Fruit fly (Drosophila melanogaster) whole organism, prepupa: ENCODE results near the gene CG14811.

Experiments
- CG11762 ChIP-seq: fragments of 200-800 bp; sonication (Bioruptor generic); optimal IDR thresholded peaks from 3 replicates; lab custom pipeline; 2016; ENCODE audit warnings: missing biosample characterization, missing genetic modification characterization; ENCODE audit not compliant: insufficient read depth
- CG16779 ChIP-seq: fragments of 200-800 bp; sonication (Bioruptor generic); optimal IDR thresholded peaks from 3 replicates; lab custom pipeline; 2017; ENCODE audit warnings: missing biosample characterization, mild to moderate bottlenecking, missing genetic modification characterization
- Sox14 ChIP-seq: fragments of 200-800 bp; sonication (Bioruptor generic); optimal IDR thresholded peaks from 3 replicates; lab custom pipeline; 2016; ENCODE audit warnings: missing biosample characterization, missing genetic modification characterization
- cyc ChIP-seq: fragments of 200-800 bp; sonication (Bioruptor generic); optimal IDR thresholded peaks from 3 replicates; lab custom pipeline; 2016; ENCODE audit warnings: missing biosample characterization, missing genetic modification characterization

DNA sequence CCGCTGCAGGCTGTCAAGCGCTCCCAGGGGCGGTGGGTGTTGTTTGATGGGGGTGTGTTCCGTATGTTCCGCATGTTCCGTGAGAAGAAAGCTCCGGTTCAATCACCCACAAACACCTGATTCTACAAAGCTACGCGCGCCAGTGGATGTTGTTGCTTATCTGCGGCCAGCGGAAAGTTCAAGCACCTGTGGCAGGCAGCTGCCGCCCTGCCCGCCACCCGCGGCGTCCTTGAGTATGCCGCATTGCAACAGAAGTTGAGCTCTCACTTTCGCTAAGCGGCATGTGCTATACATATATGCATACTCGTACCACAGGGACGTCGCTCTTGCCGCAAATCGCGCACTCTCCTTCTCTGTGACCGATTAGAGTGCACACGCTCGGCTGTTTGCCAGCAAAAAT lies 5.9 kb upstream of the CG14811 start:
- TF ChIP-seq Sox14 (GFP tag; lab: Kevin White, UChicago) (no peak), CG16779 (tag; lab: Kevin White, UChicago) (no peak), CG11762 (GFP tag; lab: Kevin White, UChicago) (no peak), cyc (GFP tag; lab: Kevin White, UChicago) (no peak)
